Fruit fly (Drosophila melanogaster): ENCODE data around the gene Tengl3.

Gene Tengl3

dm6 chr2L:2236722-2237121 lies 1.3 kb downstream of the Tengl3 start, which contains the start of gene Sec24CD:
Gene Sec24CD, minus strand, starts transcription at chr2L:2236844.
- no peak for TF ChIP-seq CTCF (optimal IDR thresholded peaks at IDR 0.05)
- no peak for TF ChIP-seq CG8478 (optimal IDR thresholded peaks at IDR 0.05)

dm6 chr2L:2228179-2228849 lies 9.7 kb downstream of the Tengl3 start:
- TF ChIP-seq CTCF (optimal IDR thresholded peaks at IDR 0.05) = no peak
- no peak for TF ChIP-seq CG8478 (optimal IDR thresholded peaks at IDR 0.05)

dm6 chr2L:2227316-2227715 lies 10.7 kb downstream of the Tengl3 start:
- TF ChIP-seq CTCF (optimal IDR thresholded peaks at IDR 0.05) = no peak
- no peak for TF ChIP-seq CG8478 (optimal IDR thresholded peaks at IDR 0.05)

- TF ChIP-seq CG8478 (optimal IDR thresholded peaks at IDR 0.05) = no peak
- no peak for TF ChIP-seq CTCF (optimal IDR thresholded peaks at IDR 0.05)
These were observed 11.6 kb downstream of the Tengl3 start, which contains the start of the genes CG15387 and sau for dm6 chr2L:2226259-2227121. Gene CG15387, minus strand, starts transcription at chr2L:2226294. Gene sau, plus strand, starts transcription at chr2L:2226342.

- TF ChIP-seq CG8478 (optimal IDR thresholded peaks at IDR 0.05) = no peak
- TF ChIP-seq CTCF (optimal IDR thresholded peaks at IDR 0.05) = no peak
These were observed 15.7 kb downstream of the Tengl3 start for dm6 chr2L:2222377-2222776.

dm6 chr2L:2221649-2222150 lies 16.4 kb downstream of the Tengl3 start:
- no peak for TF ChIP-seq CTCF (optimal IDR thresholded peaks at IDR 0.05)
- TF ChIP-seq CG8478 (optimal IDR thresholded peaks at IDR 0.05) = no peak

- TF ChIP-seq CG8478 (optimal IDR thresholded peaks at IDR 0.05) (no peak), CTCF (optimal IDR thresholded peaks at IDR 0.05) (no peak)
These were observed 17.3 kb downstream of the Tengl3 start, which contains the start of gene papi for dm6 chr2L:2220573-2221332. Gene papi, plus strand, starts transcription at chr2L:2220748.

dm6 chr2L:2217067-2217684 lies 20.9 kb downstream of the Tengl3 start, which contains the start of the genes CG15386, CG42371 and mio:
Gene CG15386, minus strand, starts transcription at chr2L:2217246.
Gene CG42371, minus strand, starts transcription at chr2L:2217246.
Gene mio, plus strand, starts transcription at chr2L:2217290.
- TF ChIP-seq CG8478 (optimal IDR thresholded peaks at IDR 0.05) (no peak), CTCF (optimal IDR thresholded peaks at IDR 0.05) (no peak)

- TF ChIP-seq CTCF (optimal IDR thresholded peaks at IDR 0.05) (no peak), CG8478 (optimal IDR thresholded peaks at IDR 0.05) (no peak)
These were observed 22.0 kb downstream of the Tengl3 start, which contains the start of gene daed for dm6 chr2L:2216065-2216464. Gene daed, minus strand, starts transcription at chr2L:2216311.

- TF ChIP-seq CTCF (optimal IDR thresholded peaks at IDR 0.05) (no peak), CG8478 (optimal IDR thresholded peaks at IDR 0.05) (no peak)
These were observed 24.0 kb downstream of the Tengl3 start, which contains the start of the genes Uch and CG34174 for dm6 chr2L:2214004-2214403. Gene Uch, minus strand, starts transcription at chr2L:2214211. Gene CG34174, plus strand, starts transcription at chr2L:2214266.

- no peak for TF ChIP-seq CG8478 (optimal IDR thresholded peaks at IDR 0.05)
- TF ChIP-seq CTCF (optimal IDR thresholded peaks at IDR 0.05) = no peak
These were observed 25.6 kb downstream of the Tengl3 start, which contains the start of gene CG15385 for dm6 chr2L:2212478-2212877. Gene CG15385, minus strand, starts transcription at chr2L:2212571.

dm6 chr2L:2209002-2209401 lies 29.0 kb downstream of the Tengl3 start, which contains the start of gene CG33124:
Gene CG33124, minus strand, starts transcription at chr2L:2209102.
- TF ChIP-seq CTCF (optimal IDR thresholded peaks at IDR 0.05) = no peak
- no peak for TF ChIP-seq CG8478 (optimal IDR thresholded peaks at IDR 0.05)

- TF ChIP-seq CG8478 (optimal IDR thresholded peaks at IDR 0.05) (no peak), CTCF (optimal IDR thresholded peaks at IDR 0.05) (no peak)
These were observed 32.0 kb downstream of the Tengl3 start, which contains the start of gene CG31668 for dm6 chr2L:2206066-2206465. Gene CG31668, minus strand, starts transcription at chr2L:2206166.
